Fruit fly (Drosophila melanogaster) S2 (cell line): ENCODE data around the gene CG32086.
"Not testable (repeated sequence)": the region's sequence is repeated elsewhere in the genome, so short reads cannot be mapped to it uniquely, and the experiment has no call there.

Experiments used
- CG8478 ChIP-seq: fragments of >200 bp; optimal IDR thresholded peaks from 2 replicates; lab custom pipeline; 2018
- CTCF ChIP-seq, 2 experiments: fragments of >200 bp; optimal IDR thresholded peaks; 2 replicates each; lab custom pipeline; 2018

CG32086 gene

DNA sequence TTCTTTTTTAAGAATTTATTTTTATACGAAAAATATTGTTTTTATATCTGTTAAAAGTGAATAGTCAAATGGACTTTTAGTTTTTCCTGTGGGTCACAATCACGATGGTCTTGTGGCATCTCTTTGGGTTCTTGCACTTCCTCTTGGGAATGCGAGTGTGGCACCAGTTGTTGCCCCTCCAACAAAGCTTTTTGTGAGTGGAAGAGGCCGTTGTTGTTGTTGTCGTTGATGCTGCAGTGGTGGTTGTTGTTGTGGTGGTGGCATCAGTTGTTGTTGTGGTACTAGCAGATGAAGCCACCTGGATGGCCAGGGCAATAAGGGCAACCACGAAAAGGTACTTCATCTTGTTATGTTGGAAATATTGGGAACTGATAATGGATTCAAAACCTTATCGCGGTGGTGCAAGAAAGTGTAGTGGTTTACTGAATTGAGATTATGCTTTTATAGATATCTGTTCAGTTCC is 5.6 kb downstream of the CG32086 start, which contains the start of gene CG33270:
TSS of gene CG33270 (minus strand) at position 413 of the 463 bp plus-strand sequence.
- TF ChIP-seq CTCF (optimal IDR thresholded peaks at IDR 0.05; lab: Kevin White, UChicago) (no peak), CG8478 (lab: Kevin White, UChicago) (no peak)

DNA sequence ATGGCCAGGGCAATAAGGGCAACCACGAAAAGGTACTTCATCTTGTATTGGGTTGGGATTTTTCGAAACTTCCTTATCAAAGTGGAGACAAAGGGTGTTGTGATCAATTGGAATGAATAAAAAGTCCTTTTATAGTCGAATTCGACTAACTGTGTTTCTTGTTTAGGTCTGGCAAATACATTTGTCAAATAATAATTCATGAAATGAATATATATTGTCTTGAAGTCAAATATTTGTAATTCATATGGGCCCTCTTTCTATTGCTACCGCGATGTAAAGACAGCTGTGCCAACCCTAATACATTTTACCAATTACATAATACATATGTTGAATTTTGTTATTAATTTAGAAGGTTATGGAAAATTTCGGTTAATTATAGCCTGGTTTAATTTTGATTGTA is 6.5 kb downstream of the CG32086 start, which contains the start of gene CG33271:
TSS of gene CG33271 (minus strand) at position 101 of the 400 bp plus-strand sequence.
- TF ChIP-seq CTCF (optimal IDR thresholded peaks at IDR 0.05; lab: Kevin White, UChicago) (no peak), CG8478 (lab: Kevin White, UChicago) (no peak)

DNA sequence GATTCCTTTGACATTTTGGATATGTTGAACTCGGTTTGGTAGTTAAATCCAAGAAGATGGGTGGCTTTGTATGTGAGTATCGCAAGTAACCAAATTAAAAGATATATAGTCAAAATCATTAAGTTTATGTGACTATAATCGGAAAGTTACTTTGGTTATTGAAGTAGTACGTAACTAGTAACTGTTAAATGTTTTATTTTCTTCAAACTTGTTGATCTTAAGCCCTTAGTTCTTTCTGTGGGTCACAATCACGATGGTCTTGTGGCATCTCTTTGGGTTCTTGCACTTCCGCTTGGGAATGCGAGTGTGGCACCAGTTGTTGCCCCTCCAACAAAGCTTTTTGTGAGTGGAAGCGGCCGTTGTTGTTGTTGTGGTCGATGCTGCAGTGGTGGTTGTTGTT is 6.9 kb downstream of the CG32086 start, which contains the start of gene CG33489:
TSS of gene CG33489 (minus strand) at position 101 of the 400 bp plus-strand sequence.
- not testable (repeated sequence) for TF ChIP-seq CG8478 (lab: Kevin White, UChicago); CTCF (optimal IDR thresholded peaks at IDR 0.05; lab: Kevin White, UChicago)

DNA sequence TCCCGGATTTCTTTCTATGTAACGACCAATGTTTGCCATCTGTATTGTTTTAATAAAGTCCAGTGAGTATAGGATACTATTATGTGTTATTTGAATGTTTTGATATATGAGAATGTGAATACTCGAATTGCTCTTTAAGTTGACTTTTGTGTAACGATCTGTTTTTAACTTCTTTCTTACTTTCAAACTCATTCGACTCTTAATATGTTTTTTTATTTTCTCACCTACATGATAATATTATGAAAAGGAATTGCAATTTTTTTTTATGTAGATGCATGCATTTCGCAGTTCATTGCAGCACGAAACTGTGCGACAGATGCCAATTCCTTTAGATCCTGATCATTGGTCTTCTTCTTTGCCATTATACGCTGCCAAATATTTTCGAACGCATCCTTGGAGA is 9.3 kb downstream of the CG32086 start, which contains the start of gene CG33490:
TSS of gene CG33490 (minus strand) at position 101 of the 400 bp plus-strand sequence.
- TF ChIP-seq CG8478 (lab: Kevin White, UChicago), result no peak
- TF ChIP-seq CTCF (optimal IDR thresholded peaks at IDR 0.05; lab: Kevin White, UChicago), result no peak

DNA sequence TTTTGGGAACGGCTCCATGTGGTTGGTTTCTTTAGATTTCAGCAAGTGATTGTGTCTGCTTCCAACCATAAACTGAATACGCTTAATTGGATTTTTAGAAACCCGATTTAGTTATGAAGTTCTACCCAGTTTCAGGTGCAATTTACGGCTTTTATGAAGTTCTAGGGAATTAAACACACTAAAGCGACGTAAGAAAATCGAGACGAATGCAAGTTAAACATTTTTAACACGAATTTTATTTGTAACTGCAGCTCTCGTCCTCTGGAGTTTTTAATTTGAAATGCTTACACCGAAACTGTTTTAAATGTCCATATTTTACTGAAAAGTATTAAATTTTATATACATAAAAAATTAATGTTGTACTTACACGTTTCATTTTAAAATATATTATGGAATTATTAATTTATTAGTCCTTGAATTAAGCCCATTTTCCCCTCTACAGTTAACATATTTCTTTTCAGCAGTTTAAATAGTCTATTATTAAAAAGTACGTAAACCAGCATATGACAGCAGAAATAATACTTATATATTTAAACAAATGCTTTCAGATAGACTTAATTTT is 19.8 kb downstream of the CG32086 start, which contains the start of the genes CG46412 and CG33267:
TSS of gene CG46412 (minus strand) at position 101 of the 562 bp plus-strand sequence.
TSS of gene CG33267 (plus strand) at position 512 of the 562 bp plus-strand sequence.
- TF ChIP-seq CTCF (optimal IDR thresholded peaks at IDR 0.05; lab: Kevin White, UChicago), result no peak
- TF ChIP-seq CG8478 (lab: Kevin White, UChicago), result no peak

- TF ChIP-seq CTCF (optimal IDR thresholded peaks at IDR 0.05; lab: Kevin White, UChicago) (peak in 1 of 2 experiments; percentile 36), CG8478 (lab: Kevin White, UChicago) (no peak)
Measured at dm6 chr3L:11561946-11562760, 21.7 kb downstream of the CG32086 start, which contains the start of the genes CG7394 and Mob2. Gene CG7394, plus strand, starts transcription at chr3L:11561996. Gene Mob2, minus strand, starts transcription at chr3L:11562233.

dm6 chr3L:11560885-11561284 is 23.0 kb downstream of the CG32086 start:
- TF ChIP-seq CTCF (optimal IDR thresholded peaks at IDR 0.05; lab: Kevin White, UChicago) (no peak), CG8478 (lab: Kevin White, UChicago) (no peak)

- TF ChIP-seq CG8478 (lab: Kevin White, UChicago) (no peak), CTCF (optimal IDR thresholded peaks at IDR 0.05; lab: Kevin White, UChicago) (no peak)
Measured at dm6 chr3L:11557209-11557608, 26.7 kb downstream of the CG32086 start.

DNA sequence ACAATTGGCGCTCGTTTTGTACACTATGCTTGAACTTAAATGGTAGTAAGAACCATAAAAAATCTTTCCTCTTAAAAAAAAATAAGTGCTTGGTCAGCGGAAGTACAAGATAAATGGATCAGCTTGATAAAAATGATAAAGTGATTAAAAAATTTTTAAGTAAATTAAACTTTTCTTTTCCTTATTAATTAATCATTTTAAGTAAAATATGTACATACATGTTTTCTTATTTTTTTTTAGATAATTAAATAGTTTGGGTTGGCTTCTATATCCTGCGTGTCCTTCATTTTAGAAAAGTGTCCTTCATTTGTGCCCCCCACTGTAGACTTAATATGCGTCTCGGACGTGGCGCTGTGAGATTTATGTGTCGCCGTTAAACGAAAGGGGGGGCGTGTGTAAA is 27.2 kb downstream of the CG32086 start:
- TF ChIP-seq CTCF (optimal IDR thresholded peaks at IDR 0.05; lab: Kevin White, UChicago) (no peak), CG8478 (lab: Kevin White, UChicago) (no peak)

DNA sequence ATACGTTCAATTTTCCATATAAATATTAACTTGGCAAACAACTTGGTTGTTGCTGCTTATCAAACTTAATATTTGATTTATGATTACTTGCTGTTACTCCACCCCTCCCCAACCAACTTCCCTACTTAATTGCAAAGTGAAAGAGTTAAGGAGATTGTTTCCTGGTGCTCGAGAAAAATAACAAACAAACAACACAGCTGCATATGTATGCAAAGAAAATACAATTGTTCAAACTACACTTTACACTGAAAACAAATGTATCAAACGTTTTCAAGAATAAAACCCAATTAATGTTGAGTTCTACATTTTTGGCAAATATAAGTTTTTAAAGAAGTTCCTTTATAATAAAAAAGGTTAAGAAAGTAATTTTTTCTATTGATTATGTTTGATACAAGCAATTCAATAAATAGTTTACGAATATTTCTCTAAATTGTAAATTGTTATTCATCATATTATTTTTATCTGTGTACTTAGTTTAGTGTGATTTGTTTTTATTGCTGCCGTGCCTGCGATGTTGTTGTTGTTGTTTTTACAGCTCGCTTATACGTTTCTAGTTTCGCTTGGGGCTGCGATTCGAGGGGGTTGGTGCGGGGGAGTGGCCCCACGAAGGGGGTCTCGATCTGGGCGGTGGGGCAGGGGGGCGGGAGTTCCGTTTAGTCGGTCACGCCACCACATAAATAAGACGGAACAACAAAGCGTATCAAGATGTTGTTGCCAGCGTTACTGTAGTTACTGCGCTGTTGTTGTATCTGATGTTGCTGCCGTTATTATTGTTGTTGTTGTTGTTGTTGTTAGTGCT is 28.0 kb downstream of the CG32086 start:
- TF ChIP-seq CG8478 (lab: Kevin White, UChicago), result no peak
- TF ChIP-seq CTCF (optimal IDR thresholded peaks at IDR 0.05; lab: Kevin White, UChicago), result no peak

DNA sequence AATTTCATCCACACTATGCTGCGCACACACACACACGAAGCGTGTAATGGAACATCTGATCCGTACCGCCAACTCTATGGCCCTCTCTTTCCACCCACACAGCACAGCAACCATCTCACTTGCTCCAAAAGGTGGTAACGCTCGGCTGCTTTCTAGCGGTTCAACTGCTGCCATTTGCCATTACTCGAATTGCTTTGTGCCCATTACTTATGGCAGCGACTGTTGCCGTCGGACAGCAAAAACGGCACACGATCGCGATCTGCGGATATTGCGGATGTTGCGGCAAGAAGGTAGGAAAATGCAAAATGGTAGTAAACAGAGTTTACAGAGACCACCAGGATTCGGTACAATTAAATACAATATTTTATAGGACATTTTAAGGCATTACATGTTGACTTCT is 29.1 kb downstream of the CG32086 start:
- TF ChIP-seq CG8478 (lab: Kevin White, UChicago) (no peak), CTCF (optimal IDR thresholded peaks at IDR 0.05; lab: Kevin White, UChicago) (peak in 1 of 2 experiments; percentile 15)

dm6 chr3L:11554338-11554737 is 29.5 kb downstream of the CG32086 start:
- no peak for TF ChIP-seq CG8478 (lab: Kevin White, UChicago)
- TF ChIP-seq CTCF (optimal IDR thresholded peaks at IDR 0.05; lab: Kevin White, UChicago), result no peak

DNA sequence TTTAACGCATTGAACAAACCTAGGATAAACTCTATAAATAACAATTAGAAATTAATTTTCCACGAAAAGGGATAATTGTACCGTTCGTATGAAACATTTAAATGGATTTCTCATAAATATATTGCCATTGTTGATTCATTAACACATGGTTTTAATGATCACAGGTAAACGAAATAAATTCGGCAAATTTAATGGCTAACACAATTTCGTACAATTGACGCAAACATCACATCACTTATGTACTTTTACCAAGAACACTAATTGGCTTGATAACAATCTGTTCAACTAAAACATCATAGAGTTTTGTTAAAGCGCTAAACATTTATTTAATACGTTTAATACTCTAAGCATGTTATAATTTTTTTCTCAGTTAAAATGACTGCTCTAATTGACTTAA is 30.2 kb downstream of the CG32086 start:
- TF ChIP-seq CG8478 (lab: Kevin White, UChicago) (no peak), CTCF (optimal IDR thresholded peaks at IDR 0.05; lab: Kevin White, UChicago) (no peak)
